1 fruit fly cellular context compared by ENCODE assay signal in the genomic region with DNA sequence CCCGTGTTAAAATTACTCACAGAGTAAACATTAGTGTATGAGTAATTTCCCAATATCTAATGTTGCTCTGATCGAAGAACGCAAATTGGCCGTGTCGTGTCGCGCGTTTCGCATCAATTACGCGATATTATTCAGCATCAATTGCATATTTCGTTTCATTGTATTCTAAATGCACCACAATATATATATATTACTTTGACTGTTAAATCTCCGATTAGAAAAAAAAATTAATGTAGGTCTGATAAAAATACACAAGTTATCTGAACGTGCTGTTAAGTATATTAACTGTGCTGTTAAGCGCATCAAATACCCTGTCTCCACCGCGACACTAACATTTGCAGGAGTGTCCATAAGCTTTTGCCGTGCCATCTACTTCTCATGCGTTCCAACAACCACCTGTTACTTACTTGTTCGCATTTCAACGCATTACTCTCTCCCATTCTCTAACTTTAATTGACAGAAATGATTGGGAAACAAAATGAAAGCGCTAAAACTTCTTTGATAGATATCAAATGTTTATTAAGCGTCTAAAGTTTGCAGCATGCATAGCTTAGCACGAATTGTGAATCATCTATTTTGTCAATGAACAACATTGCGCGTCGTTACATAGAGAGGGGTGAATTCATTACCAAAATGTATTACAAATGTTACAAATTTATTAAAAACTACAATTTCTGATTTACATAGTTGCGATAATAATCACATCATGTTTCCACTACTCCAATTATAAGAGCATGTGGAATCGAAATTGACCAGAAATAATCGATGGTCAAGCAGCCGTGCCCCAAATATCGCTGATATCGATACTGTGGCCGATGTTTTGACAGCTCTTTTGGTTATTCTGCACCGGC.
TF ChIP-seq lines count a peak whose summit lies in the region.

A gene (minus strand): TSS at position 287 of the 851 bp plus-strand sequence.
A gene (plus strand): TSS at position 802 of the 851 bp plus-strand sequence.

TF ChIP-seq in whole organism, embryonic, 481 proteins besides CTCF, POLR2A, EP300 and RAD21 (continued from another document and continues in another):
- TF ChIP-seq NC2α (GFP tag; optimal IDR thresholded peaks at IDR 0.05; lab: Kevin White, UChicago) (no peak), dm (GFP tag; optimal IDR thresholded peaks at IDR 0.05; lab: Kevin White, UChicago) (peak; percentile 22), abd-A (tag; optimal IDR thresholded peaks at IDR 0.05; lab: Kevin White, UChicago) (no peak), h (optimal IDR thresholded peaks at IDR 0.05; lab: Kevin White, UChicago) (no peak), CG12659 (GFP tag; optimal IDR thresholded peaks at IDR 0.05; lab: Kevin White, UChicago) (peak; percentile 8), Bgb (GFP tag; IDR thresholded peaks at IDR 0.05; lab: Robert Waterston, UW; ENCODE audit: partially characterized antibody) (peak; percentile 93), ap (GFP tag; IDR thresholded peaks at IDR 0.05; lab: Robert Waterston, UW) (no peak), Ravus (GFP tag; IDR thresholded peaks at IDR 0.05; lab: Robert Waterston, UW) (no peak), CG3847 (GFP tag; IDR thresholded peaks at IDR 0.05; lab: Robert Waterston, UW) (no peak), fd64A (GFP tag; optimal IDR thresholded peaks at IDR 0.05; lab: Kevin White, UChicago) (no peak), CG1529 (GFP tag; optimal IDR thresholded peaks at IDR 0.05; lab: Kevin White, UChicago) (no peak), CG12155 (GFP tag; optimal IDR thresholded peaks at IDR 0.05; lab: Kevin White, UChicago) (no peak), Trl (optimal IDR thresholded peaks at IDR 0.05; lab: Kevin White, UChicago) (no peak), Trl (GFP tag; optimal IDR thresholded peaks at IDR 0.05; lab: Kevin White, UChicago) (no peak), usp (GFP tag; optimal IDR thresholded peaks at IDR 0.05; lab: Kevin White, UChicago) (no peak), kay (GFP tag; optimal IDR thresholded peaks at IDR 0.05; lab: Kevin White, UChicago) (no peak), CG6765 (GFP tag; optimal IDR thresholded peaks at IDR 0.05; lab: Kevin White, UChicago) (no peak), Chrac-16 (GFP tag; optimal IDR thresholded peaks at IDR 0.05; lab: Kevin White, UChicago) (no peak), ato (GFP tag; IDR thresholded peaks at IDR 0.05; lab: Robert Waterston, UW; ENCODE audit: partially characterized antibody) (peak; percentile 90), CG14710 (tag; optimal IDR thresholded peaks at IDR 0.05; lab: Kevin White, UChicago) (peak; percentile 41), CG18619 (GFP tag; optimal IDR thresholded peaks at IDR 0.05; lab: Kevin White, UChicago) (no peak), dimm (GFP tag; IDR thresholded peaks at IDR 0.05; lab: Robert Waterston, UW) (no peak), sqz (GFP tag; optimal IDR thresholded peaks at IDR 0.05; lab: Kevin White, UChicago) (peak; percentile 52), CG8281 (tag; optimal IDR thresholded peaks at IDR 0.05; lab: Kevin White, UChicago) (no peak), Usf (GFP tag; optimal IDR thresholded peaks at IDR 0.05; lab: Kevin White, UChicago) (no peak), oc (tag; optimal IDR thresholded peaks at IDR 0.05; lab: Kevin White, UChicago) (no peak), CG11093 (GFP tag; IDR thresholded peaks at IDR 0.05; lab: Robert Waterston, UW) (no peak), vfl (GFP tag; optimal IDR thresholded peaks at IDR 0.05; lab: Kevin White, UChicago) (no peak), sc (optimal IDR thresholded peaks at IDR 0.05; lab: Kevin White, UChicago) (no peak), sc (GFP tag; optimal IDR thresholded peaks at IDR 0.05; lab: Kevin White, UChicago) (no peak), lov (optimal IDR thresholded peaks at IDR 0.05; lab: Kevin White, UChicago) (no peak), lov (GFP tag; IDR thresholded peaks at IDR 0.05; lab: Robert Waterston, UW) (no peak), wor (GFP tag; IDR thresholded peaks at IDR 0.05; lab: Robert Waterston, UW) (no peak), CG6272 (GFP tag; IDR thresholded peaks at IDR 0.05; lab: Robert Waterston, UW) (no peak), exex (tag; optimal IDR thresholded peaks at IDR 0.05; lab: Kevin White, UChicago) (peak; percentile 8), Deaf1 (tag; optimal IDR thresholded peaks at IDR 0.05; lab: Kevin White, UChicago) (no peak), Sin3A (optimal IDR thresholded peaks at IDR 0.05; lab: Kevin White, UChicago) (peak; percentile 48), Hr3 (GFP tag; optimal IDR thresholded peaks at IDR 0.05; lab: Kevin White, UChicago) (peak; percentile 4), CG4360 (GFP tag; IDR thresholded peaks at IDR 0.05; lab: Robert Waterston, UW) (no peak), CG1024 (GFP tag; IDR thresholded peaks at IDR 0.05; lab: Robert Waterston, UW) (peak; percentile 11; the same call in 1 of the 2 replicates), pzg (GFP tag; optimal IDR thresholded peaks at IDR 0.05; lab: Kevin White, UChicago) (peak; percentile 34), CG2875 (GFP tag; optimal IDR thresholded peaks at IDR 0.05; lab: Kevin White, UChicago) (no peak), ken (GFP tag; IDR thresholded peaks at IDR 0.05; lab: Robert Waterston, UW) (no peak), CG7372 (GFP tag; IDR thresholded peaks at IDR 0.05; lab: Robert Waterston, UW) (no peak), CG10654 (GFP tag; optimal IDR thresholded peaks at IDR 0.05; lab: Kevin White, UChicago) (no peak), gcm2 (GFP tag; optimal IDR thresholded peaks at IDR 0.05; lab: Kevin White, UChicago) (no peak), CoRest (tag; optimal IDR thresholded peaks at IDR 0.05; lab: Kevin White, UChicago) (no peak), CG6175 (GFP tag; IDR thresholded peaks at IDR 0.05; lab: Robert Waterston, UW) (no peak), CG16813 (GFP tag; IDR thresholded peaks at IDR 0.05; lab: Robert Waterston, UW; ENCODE audit: partially characterized antibody) (peak; percentile 92), stwl (tag; optimal IDR thresholded peaks at IDR 0.05; lab: Kevin White, UChicago) (peak; percentile 16), CG2199 (GFP tag; IDR thresholded peaks at IDR 0.05; lab: Robert Waterston, UW) (no peak), TFAM (GFP tag; optimal IDR thresholded peaks at IDR 0.05; lab: Kevin White, UChicago) (no peak), CG7271 (tag; optimal IDR thresholded peaks at IDR 0.05; lab: Kevin White, UChicago) (no peak), Dbx (GFP tag; IDR thresholded peaks at IDR 0.05; lab: Robert Waterston, UW) (no peak), tup (GFP tag; optimal IDR thresholded peaks at IDR 0.05; lab: Kevin White, UChicago) (no peak), Fer2 (tag; optimal IDR thresholded peaks at IDR 0.05; lab: Kevin White, UChicago) (no peak), CG12769 (tag; optimal IDR thresholded peaks at IDR 0.05; lab: Kevin White, UChicago) (no peak), CG10979 (tag; optimal IDR thresholded peaks at IDR 0.05; lab: Kevin White, UChicago) (no peak), tio (GFP tag; optimal IDR thresholded peaks at IDR 0.05; lab: Kevin White, UChicago) (no peak), Ets97D (GFP tag; optimal IDR thresholded peaks at IDR 0.05; lab: Kevin White, UChicago) (no peak), Hmx (GFP tag; optimal IDR thresholded peaks at IDR 0.05; lab: Kevin White, UChicago) (no peak), chn (GFP tag; optimal IDR thresholded peaks at IDR 0.05; lab: Kevin White, UChicago) (no peak), hkb (optimal IDR thresholded peaks at IDR 0.05; lab: Kevin White, UChicago) (no peak), hkb (GFP tag; IDR thresholded peaks at IDR 0.05; lab: Robert Waterston, UW) (no peak), Dad (GFP tag; optimal IDR thresholded peaks at IDR 0.05; lab: Kevin White, UChicago) (no peak), CG4404 (GFP tag; IDR thresholded peaks at IDR 0.05; lab: Robert Waterston, UW) (no peak), ab (GFP tag; optimal IDR thresholded peaks at IDR 0.05; lab: Kevin White, UChicago) (no peak), CG16863 (GFP tag; optimal IDR thresholded peaks at IDR 0.05; lab: Kevin White, UChicago) (no peak), toy (GFP tag; IDR thresholded peaks at IDR 0.05; lab: Robert Waterston, UW) (no peak), az2 (GFP tag; optimal IDR thresholded peaks at IDR 0.05; lab: Kevin White, UChicago) (no peak), CG13123 (GFP tag; optimal IDR thresholded peaks at IDR 0.05; lab: Kevin White, UChicago) (no peak), zen2 (GFP tag; IDR thresholded peaks at IDR 0.05; lab: Robert Waterston, UW; ENCODE audit: partially characterized antibody) (peak; percentile 88), Six4 (GFP tag; optimal IDR thresholded peaks at IDR 0.05; lab: Kevin White, UChicago) (no peak), CG14014 (GFP tag; IDR thresholded peaks at IDR 0.05; lab: Robert Waterston, UW) (no peak), CG4707 (GFP tag; optimal IDR thresholded peaks at IDR 0.05; lab: Kevin White, UChicago) (no peak), CG11696 (GFP tag; IDR thresholded peaks at IDR 0.05; lab: Robert Waterston, UW) (no peak), pfk (GFP tag; optimal IDR thresholded peaks at IDR 0.05; lab: Kevin White, UChicago) (peak; percentile 89), CG2116 (GFP tag; optimal IDR thresholded peaks at IDR 0.05; lab: Kevin White, UChicago) (peak; percentile 47), sisA (GFP tag; IDR thresholded peaks at IDR 0.05; lab: Robert Waterston, UW) (no peak), ind (GFP tag; optimal IDR thresholded peaks at IDR 0.05; lab: Kevin White, UChicago) (no peak), Aef1 (GFP tag; IDR thresholded peaks at IDR 0.05; lab: Robert Waterston, UW) (no peak), H2.0 (GFP tag; IDR thresholded peaks at IDR 0.05; lab: Robert Waterston, UW) (no peak), salm (tag; optimal IDR thresholded peaks at IDR 0.05; lab: Kevin White, UChicago) (no peak), CG10959 (GFP tag; IDR thresholded peaks at IDR 0.05; lab: Robert Waterston, UW) (no peak), D19A (tag; optimal IDR thresholded peaks at IDR 0.05; lab: Kevin White, UChicago) (no peak), pita (GFP tag; optimal IDR thresholded peaks at IDR 0.05; lab: Kevin White, UChicago) (no peak), Fer1 (GFP tag; optimal IDR thresholded peaks at IDR 0.05; lab: Kevin White, UChicago) (no peak), esg (GFP tag; conservative IDR thresholded peaks at IDR 0.05; lab: Robert Waterston, UW) (no peak), CG3838 (GFP tag; optimal IDR thresholded peaks at IDR 0.05; lab: Kevin White, UChicago) (no peak), otp (GFP tag; IDR thresholded peaks at IDR 0.05; lab: Robert Waterston, UW) (no peak), CG17829 (tag; optimal IDR thresholded peaks at IDR 0.05; lab: Kevin White, UChicago) (no peak), Antp (GFP tag; optimal IDR thresholded peaks at IDR 0.05; lab: Kevin White, UChicago) (no peak), ranshi (GFP tag; IDR thresholded peaks at IDR 0.05; lab: Robert Waterston, UW) (no peak), CG4424 (GFP tag; optimal IDR thresholded peaks at IDR 0.05; lab: Kevin White, UChicago) (peak; percentile 12), CG12299 (tag; optimal IDR thresholded peaks at IDR 0.05; lab: Kevin White, UChicago) (no peak), danr (GFP tag; IDR thresholded peaks at IDR 0.05; lab: Robert Waterston, UW) (no peak), z (GFP tag; IDR thresholded peaks at IDR 0.05; lab: Robert Waterston, UW) (no peak), CG4617 (GFP tag; optimal IDR thresholded peaks at IDR 0.05; lab: Kevin White, UChicago; ENCODE audit: borderline replicate concordance) (no peak), CG11695 (GFP tag; IDR thresholded peaks at IDR 0.05; lab: Robert Waterston, UW) (0 out of 3 replicates have a peak, but pooled peaks have one; percentile 22), Nf-YC (tag; optimal IDR thresholded peaks at IDR 0.05; lab: Kevin White, UChicago) (no peak), CG8359 (GFP tag; optimal IDR thresholded peaks at IDR 0.05; lab: Kevin White, UChicago; ENCODE audit: borderline replicate concordance) (no peak), lmd (GFP tag; IDR thresholded peaks at IDR 0.05; lab: Robert Waterston, UW) (no peak), cad (GFP tag; optimal IDR thresholded peaks at IDR 0.05; lab: Kevin White, UChicago) (no peak), BEAF-32 (GFP tag; optimal IDR thresholded peaks at IDR 0.05; lab: Kevin White, UChicago) (peak; percentile 86), Hey (tag; optimal IDR thresholded peaks at IDR 0.05; lab: Kevin White, UChicago) (no peak), CG11560 (tag; IDR thresholded peaks at IDR 0.05; lab: Robert Waterston, UW) (no peak), CG5953 (GFP tag; IDR thresholded peaks at IDR 0.05; lab: Robert Waterston, UW) (no peak), CG7963 (GFP tag; IDR thresholded peaks at IDR 0.05; lab: Robert Waterston, UW; ENCODE audit: partially characterized antibody) (peak; percentile 91), Poxn (GFP tag; IDR thresholded peaks at IDR 0.05; lab: Robert Waterston, UW) (no peak), CG4854 (GFP tag; optimal IDR thresholded peaks at IDR 0.05; lab: Kevin White, UChicago) (no peak), sens-2 (GFP tag; IDR thresholded peaks at IDR 0.05; lab: Robert Waterston, UW) (no peak), CG9797 (GFP tag; optimal IDR thresholded peaks at IDR 0.05; lab: Kevin White, UChicago) (no peak), CG1602 (GFP tag; optimal IDR thresholded peaks at IDR 0.05; lab: Kevin White, UChicago) (no peak), CG6683 (GFP tag; optimal IDR thresholded peaks at IDR 0.05; lab: Kevin White, UChicago) (no peak), CG13287 (GFP tag; IDR thresholded peaks at IDR 0.05; lab: Robert Waterston, UW; ENCODE audit: partially characterized antibody) (peak; percentile 86), NFAT (GFP tag; IDR thresholded peaks at IDR 0.05; lab: Robert Waterston, UW) (no peak), ewg (GFP tag; optimal IDR thresholded peaks at IDR 0.05; lab: Kevin White, UChicago) (no peak), MESR4 (GFP tag; optimal IDR thresholded peaks at IDR 0.05; lab: Kevin White, UChicago) (peak; percentile 45), CG17568 (GFP tag; optimal IDR thresholded peaks at IDR 0.05; lab: Kevin White, UChicago) (no peak), CG10565 (GFP tag; optimal IDR thresholded peaks at IDR 0.05; lab: Kevin White, UChicago) (no peak), CG7928 (GFP tag; optimal IDR thresholded peaks at IDR 0.05; lab: Kevin White, UChicago) (no peak), da (GFP tag; optimal IDR thresholded peaks at IDR 0.05; lab: Kevin White, UChicago) (no peak), gsb-n (tag; optimal IDR thresholded peaks at IDR 0.05; lab: Kevin White, UChicago) (no peak), Atf6 (GFP tag; IDR thresholded peaks at IDR 0.05; lab: Robert Waterston, UW) (no peak), Bdp1 (GFP tag; optimal IDR thresholded peaks at IDR 0.05; lab: Kevin White, UChicago) (no peak), CG2120 (GFP tag; optimal IDR thresholded peaks at IDR 0.05; lab: Kevin White, UChicago) (peak; percentile 5), CG17328 (GFP tag; IDR thresholded peaks at IDR 0.05; lab: Robert Waterston, UW) (no peak), Dip3 (GFP tag; optimal IDR thresholded peaks at IDR 0.05; lab: Kevin White, UChicago) (no peak)
